Worm (Caenorhabditis elegans): ENCODE measurements around the gene F56A8.5.

F56A8.5 gene

DNA sequence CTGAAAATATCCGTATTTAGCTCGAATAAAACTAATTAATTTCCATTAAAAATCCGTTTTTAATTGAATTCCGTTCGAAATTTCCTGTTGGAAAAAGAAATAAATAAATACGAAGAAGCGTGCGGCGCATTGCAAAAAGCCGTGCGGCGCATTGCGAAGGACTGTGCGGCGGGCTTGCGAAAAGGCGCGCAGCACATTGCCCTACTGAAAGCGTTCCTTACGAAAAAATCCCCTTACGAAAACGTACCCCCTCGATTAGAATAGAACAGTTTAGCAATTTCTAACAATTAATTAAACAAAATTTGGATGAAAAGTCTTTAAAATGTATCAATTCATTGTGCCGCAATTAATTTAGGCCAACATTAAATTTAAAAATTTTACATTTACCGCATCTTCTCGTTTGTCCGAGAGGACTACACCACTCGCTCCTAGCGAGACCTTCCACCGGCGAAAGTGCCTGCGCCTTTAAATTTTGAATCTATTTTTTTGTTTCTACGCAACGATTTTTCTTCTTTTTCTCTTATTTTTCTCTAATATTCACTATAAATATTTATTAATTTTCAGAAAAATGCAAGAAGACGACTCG is 30.7 kb downstream of the F56A8.5 start, which contains the start of gene npp-18:
npp-18 (plus strand) TSS at position 565 of the 586 bp plus-strand sequence.
- TF ChIP-seq efl-3 (GFP tag; optimal IDR thresholded peaks at IDR 0.05) = peak; percentile 5
- TF ChIP-seq nhr-90 (tag; optimal IDR thresholded peaks at IDR 0.05; ENCODE audit: poor library complexity) = peak; percentile 65
- peak; percentile 53 for TF ChIP-seq fkh-8 (tag; optimal IDR thresholded peaks at IDR 0.05)
- peak; percentile 74 to 87 for TF ChIP-seq efl-1 (optimal IDR thresholded peaks at IDR 0.05)
- TF ChIP-seq efl-1 (GFP tag; optimal IDR thresholded peaks at IDR 0.05 in 1 of 2) = peak; percentile 87 to 98
- peak; percentile 82 for TF ChIP-seq snu-23 (GFP tag; optimal IDR thresholded peaks at IDR 0.05)
- TF ChIP-seq ceh-82 (tag; optimal IDR thresholded peaks at IDR 0.05) = peak; percentile 52 to 78 (median 67)
- TF ChIP-seq isw-1 (GFP tag; IDR thresholded peaks at IDR 0.05) = peak; percentile 76
- peak; percentile 91 for TF ChIP-seq nhr-85 (tag)
- TF ChIP-seq unc-98 (GFP tag; IDR thresholded peaks at IDR 0.05) = peak; percentile 41; the same call in 1 of the 2 replicates
- TF ChIP-seq lin-14 (GFP tag; optimal IDR thresholded peaks at IDR 0.05) = peak; percentile 64
- peak; percentile 32 for TF ChIP-seq zip-4 (GFP tag; optimal IDR thresholded peaks at IDR 0.05)
- peak; percentile 52 for TF ChIP-seq skn-1 (tag; optimal IDR thresholded peaks at IDR 0.05)
- peak in 1 of 6 experiments; percentile 29 for TF ChIP-seq elt-3 (tag; optimal IDR thresholded peaks at IDR 0.05)
- TF ChIP-seq lin-35 (GFP tag; optimal IDR thresholded peaks at IDR 0.05) = peak; percentile 86 to 89
- peak; percentile 70 for TF ChIP-seq unc-130 (tag; optimal IDR thresholded peaks at IDR 0.05)
- TF ChIP-seq rnt-1 (tag; optimal IDR thresholded peaks at IDR 0.05) = peak; percentile 77
- peak; percentile 28 for TF ChIP-seq nhr-237 (tag; optimal IDR thresholded peaks at IDR 0.05)
- TF ChIP-seq blmp-1 (tag; optimal IDR thresholded peaks at IDR 0.05) = peak; percentile 33
- 0 out of 2 replicates have a peak, but pooled peaks have one; percentile 55 for TF ChIP-seq mab-9 (GFP tag; IDR thresholded peaks at IDR 0.05)
- peak; percentile 73 for TF ChIP-seq xbp-1 (tag; optimal IDR thresholded peaks at IDR 0.05)
- TF ChIP-seq fos-1 (tag; optimal IDR thresholded peaks at IDR 0.05) = peak; percentile 23
- peak; percentile 80 for TF ChIP-seq lin-15B (tag; optimal IDR thresholded peaks at IDR 0.05)
- TF ChIP-seq dsc-1 (tag; optimal IDR thresholded peaks at IDR 0.05) = peak; percentile 70
- peak; percentile 72 for TF ChIP-seq irx-1 (tag; optimal IDR thresholded peaks at IDR 0.05)
- peak; percentile 22 for TF ChIP-seq F16B12.6 (tag; optimal IDR thresholded peaks at IDR 0.05)
- peak; percentile 84 for TF ChIP-seq nhr-47 (tag; optimal IDR thresholded peaks at IDR 0.05)
- TF ChIP-seq egl-13 (tag; optimal IDR thresholded peaks at IDR 0.05) = peak; percentile 51
- TF ChIP-seq dpl-1 (GFP tag; optimal IDR thresholded peaks at IDR 0.05) = peak; percentile 77 to 89 (median 85)
- peak; percentile 73 for TF ChIP-seq grh-1 (GFP tag; IDR thresholded peaks at IDR 0.05)
- peak; percentile 68 for TF ChIP-seq nhr-20 (tag; optimal IDR thresholded peaks at IDR 0.05)
- TF ChIP-seq swsn-7 (tag; optimal IDR thresholded peaks at IDR 0.05) = peak; percentile 72
- peak in 1 of 2 experiments; percentile 28 for TF ChIP-seq mdl-1 (tag; optimal IDR thresholded peaks at IDR 0.05)
- peak in 1 of 2 experiments; percentile 34 for TF ChIP-seq ztf-11 (tag; optimal IDR thresholded peaks at IDR 0.05)
- TF ChIP-seq sox-4 (tag; optimal IDR thresholded peaks at IDR 0.05) = peak; percentile 53
- TF ChIP-seq snpc-4 (tag; optimal IDR thresholded peaks at IDR 0.05) = peak; percentile 38
- peak; percentile 63 for TF ChIP-seq unc-86 (tag; optimal IDR thresholded peaks at IDR 0.05)
- TF ChIP-seq mep-1 (tag; optimal IDR thresholded peaks at IDR 0.05) = peak; percentile 72
- TF ChIP-seq ztf-4 (tag; optimal IDR thresholded peaks at IDR 0.05) = peak; percentile 26
- TF ChIP-seq nhr-71 (tag; optimal IDR thresholded peaks at IDR 0.05) = peak; percentile 81
- peak; percentile 84 for TF ChIP-seq nhr-19 (GFP tag; conservative IDR thresholded peaks at IDR 0.05)
- TF ChIP-seq ceh-88 (GFP tag; IDR thresholded peaks at IDR 0.05) = peak; percentile 81
- TF ChIP-seq tbx-2 (tag; optimal IDR thresholded peaks at IDR 0.05) = peak; percentile 69
- TF ChIP-seq lsy-2 (tag; optimal IDR thresholded peaks at IDR 0.05) = peak; percentile 81 to 82
